Worm (Caenorhabditis elegans): ENCODE measurements around the gene ZK218.5.

Gene ZK218.5

DNA sequence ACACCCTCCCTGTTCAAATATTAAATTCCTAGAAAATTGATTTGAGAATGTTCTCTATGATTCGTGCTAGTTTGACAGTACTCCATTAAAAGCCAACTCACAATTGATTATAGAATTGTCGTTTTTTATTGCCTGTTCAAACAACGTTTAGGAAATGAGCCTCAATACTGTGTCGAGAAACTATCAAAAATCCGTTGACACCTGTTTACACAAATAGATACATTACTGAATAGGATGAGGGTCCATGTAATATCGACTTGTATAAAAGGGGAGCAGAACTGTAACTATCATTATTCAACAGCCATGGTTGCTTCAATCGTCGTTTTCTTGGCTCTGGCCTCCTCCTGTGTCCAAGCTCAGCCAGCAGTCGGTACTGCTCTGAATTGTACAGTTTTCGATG lies at the start of gene ZK218.5:
Gene ZK218.5 (plus strand): TSS at position 301 of the 400 bp plus-strand sequence.
- TF ChIP-seq him-1 (tag; optimal IDR thresholded peaks at IDR 0.05), result no peak
- TF ChIP-seq W03F9.2 (tag; optimal IDR thresholded peaks at IDR 0.05), result no peak
- no peak for TF ChIP-seq dao-5 (tag; optimal IDR thresholded peaks at IDR 0.05)

- TF ChIP-seq dao-5 (tag; optimal IDR thresholded peaks at IDR 0.05) (no peak), W03F9.2 (tag; optimal IDR thresholded peaks at IDR 0.05) (no peak), him-1 (tag; optimal IDR thresholded peaks at IDR 0.05) (no peak)
Measured at ce11 chrV:17059987-17060386, 40.9 kb upstream of the ZK218.5 start, which contains the start of gene sri-66. TSS of gene sri-66 (plus strand) at chrV:17060287.

DNA sequence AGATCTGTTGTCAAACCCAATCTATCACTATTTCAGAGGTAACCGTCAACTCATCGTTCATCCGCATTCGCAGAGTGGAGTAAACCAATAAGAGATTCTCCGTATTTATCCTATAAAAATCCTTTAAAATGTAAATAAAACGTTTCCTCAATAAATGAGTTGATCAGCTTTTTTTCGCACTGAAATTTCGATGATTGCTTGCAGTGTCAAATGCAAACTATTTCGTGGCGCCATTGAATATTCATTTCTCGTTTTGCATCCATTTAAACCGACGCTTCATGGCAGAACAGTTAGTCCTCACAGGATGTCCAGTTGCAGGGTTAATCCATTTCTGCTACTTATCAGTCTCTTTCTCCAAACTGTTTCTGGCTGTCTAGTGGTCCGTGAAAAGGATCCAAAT lies 39.3 kb upstream of the ZK218.5 start, which contains the start of gene F28B1.9:
Gene F28B1.9 (plus strand): TSS at position 301 of the 400 bp plus-strand sequence.
- TF ChIP-seq him-1 (tag; optimal IDR thresholded peaks at IDR 0.05) (no peak), W03F9.2 (tag; optimal IDR thresholded peaks at IDR 0.05) (no peak), dao-5 (tag; optimal IDR thresholded peaks at IDR 0.05) (no peak)

DNA sequence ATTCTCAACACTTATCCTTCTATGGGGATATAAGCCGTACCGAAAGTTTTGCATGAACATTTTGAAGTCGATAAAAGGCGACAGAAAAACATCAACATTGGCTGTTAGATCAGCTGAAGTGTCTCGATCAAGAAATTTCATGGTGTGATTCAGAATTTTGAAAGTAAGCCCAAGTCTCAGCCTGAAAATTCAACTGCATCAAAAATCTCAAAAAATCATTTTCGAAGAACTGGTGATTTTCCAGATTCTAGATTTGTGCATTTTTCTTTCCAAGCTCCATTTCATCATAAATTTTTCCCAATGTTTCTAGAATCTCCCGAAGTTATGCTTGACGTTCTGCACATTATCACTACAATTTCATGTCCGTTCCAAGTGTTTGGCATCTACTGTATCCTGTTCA lies 36.3 kb upstream of the ZK218.5 start, which contains the start of gene srh-255:
Gene srh-255 (plus strand): TSS at position 301 of the 400 bp plus-strand sequence.
- no peak for TF ChIP-seq W03F9.2 (tag; optimal IDR thresholded peaks at IDR 0.05)
- TF ChIP-seq dao-5 (tag; optimal IDR thresholded peaks at IDR 0.05), result no peak
- TF ChIP-seq him-1 (tag; optimal IDR thresholded peaks at IDR 0.05), result no peak

- TF ChIP-seq dao-5 (tag; optimal IDR thresholded peaks at IDR 0.05), result no peak
- TF ChIP-seq W03F9.2 (tag; optimal IDR thresholded peaks at IDR 0.05), result no peak
- TF ChIP-seq him-1 (tag; optimal IDR thresholded peaks at IDR 0.05), result no peak
Measured at ce11 chrV:17066634-17067033, 34.3 kb upstream of the ZK218.5 start.

- TF ChIP-seq him-1 (tag; optimal IDR thresholded peaks at IDR 0.05), result no peak
- TF ChIP-seq W03F9.2 (tag; optimal IDR thresholded peaks at IDR 0.05), result no peak
- no peak for TF ChIP-seq dao-5 (tag; optimal IDR thresholded peaks at IDR 0.05)
Measured at ce11 chrV:17068839-17069238, 32.1 kb upstream of the ZK218.5 start, which contains the start of gene T05E12.8. TSS of gene T05E12.8 (plus strand) at chrV:17069139.

DNA sequence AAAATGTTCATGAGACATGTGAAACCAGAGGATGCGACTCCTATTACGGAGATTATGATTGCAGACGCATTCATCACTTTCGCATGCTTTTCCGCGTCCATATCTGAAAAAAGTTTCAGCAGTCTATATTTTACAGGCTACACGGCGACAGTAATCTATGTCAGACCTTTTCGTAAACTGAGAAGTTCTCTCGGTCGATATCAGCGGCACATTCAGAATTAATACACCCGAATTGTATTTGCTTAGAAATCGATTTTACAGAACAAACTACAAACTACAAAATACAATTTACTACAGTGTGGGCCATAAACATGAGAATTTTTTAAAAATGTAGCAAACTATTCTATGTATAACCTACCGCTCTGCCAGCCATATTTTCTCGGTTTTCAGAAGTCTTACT lies 29.4 kb upstream of the ZK218.5 start, which contains the start of gene srbc-14:
Gene srbc-14 (minus strand): TSS at position 101 of the 400 bp plus-strand sequence.
- no peak for TF ChIP-seq him-1 (tag; optimal IDR thresholded peaks at IDR 0.05)
- TF ChIP-seq dao-5 (tag; optimal IDR thresholded peaks at IDR 0.05), result no peak
- TF ChIP-seq W03F9.2 (tag; optimal IDR thresholded peaks at IDR 0.05), result no peak

DNA sequence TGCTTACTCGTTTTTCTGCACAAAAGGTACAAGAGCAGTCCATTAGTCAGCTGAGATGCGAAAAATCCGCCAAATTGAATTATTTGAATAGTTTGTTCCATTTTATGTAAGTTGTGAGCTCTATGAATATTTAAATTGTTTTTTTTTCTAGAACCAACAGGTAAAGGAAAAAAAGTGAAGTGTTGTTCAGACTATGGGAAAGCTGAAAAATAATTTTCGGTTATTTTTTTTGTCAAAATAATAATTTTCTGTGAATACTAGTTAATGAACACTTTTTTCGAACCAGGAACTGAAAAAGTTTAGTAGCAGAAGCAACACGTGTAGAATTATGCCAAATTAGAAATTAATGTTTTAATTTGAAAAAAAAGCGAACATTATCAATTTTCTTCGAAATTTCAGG lies 25.0 kb upstream of the ZK218.5 start, which contains the start of gene str-125:
Gene str-125 (minus strand): TSS at position 101 of the 400 bp plus-strand sequence.
- TF ChIP-seq W03F9.2 (tag; optimal IDR thresholded peaks at IDR 0.05) (no peak), him-1 (tag; optimal IDR thresholded peaks at IDR 0.05) (no peak), dao-5 (tag; optimal IDR thresholded peaks at IDR 0.05) (no peak)

- TF ChIP-seq dao-5 (tag; optimal IDR thresholded peaks at IDR 0.05), result no peak
Measured at ce11 chrV:17077889-17078288, 23.0 kb upstream of the ZK218.5 start, which contains the start of gene T05E12.3. TSS of gene T05E12.3 (minus strand) at chrV:17077989.

DNA sequence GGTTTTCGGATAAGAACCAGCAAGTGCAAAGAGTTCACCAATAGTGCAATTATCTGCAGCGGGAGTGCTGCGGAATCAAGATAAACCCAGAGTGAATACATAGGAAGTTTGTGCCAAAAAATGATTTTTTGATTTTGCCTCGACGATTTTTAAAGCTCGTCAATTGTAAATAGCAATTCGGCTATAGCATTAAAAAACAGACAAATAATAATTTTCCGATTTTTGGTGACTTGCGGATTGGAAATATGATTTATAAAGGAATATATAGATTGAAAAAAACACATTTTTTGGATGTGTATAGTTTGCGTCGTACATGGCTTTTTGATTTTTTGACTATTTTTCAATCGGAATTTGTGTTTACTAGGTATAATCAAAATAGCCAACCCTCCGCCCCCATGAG lies 21.1 kb upstream of the ZK218.5 start, which contains the start of gene srw-20:
Gene srw-20 (minus strand): TSS at position 101 of the 400 bp plus-strand sequence.
- no peak for TF ChIP-seq him-1 (tag; optimal IDR thresholded peaks at IDR 0.05)
- no peak for TF ChIP-seq dao-5 (tag; optimal IDR thresholded peaks at IDR 0.05)
- no peak for TF ChIP-seq W03F9.2 (tag; optimal IDR thresholded peaks at IDR 0.05)

DNA sequence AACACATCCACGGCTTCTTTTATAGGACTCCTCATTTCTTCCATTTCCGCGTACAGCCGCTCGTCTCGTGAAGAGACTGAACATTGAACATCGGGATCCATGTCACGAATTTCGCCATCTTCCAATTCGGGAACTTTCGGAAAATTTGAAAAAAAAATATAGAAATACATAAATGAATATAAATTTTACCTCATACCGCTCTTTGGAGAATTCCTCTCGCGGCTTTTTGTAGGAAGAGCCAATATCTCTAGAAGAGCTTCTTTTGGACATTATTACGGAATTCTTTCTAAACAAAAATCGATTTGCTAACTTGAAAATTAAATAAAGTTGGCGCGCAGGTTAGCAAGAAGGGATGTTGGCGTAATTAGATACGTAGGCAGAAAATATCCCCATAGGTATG lies 18.2 kb upstream of the ZK218.5 start, which contains the start of gene T05E12.9:
Gene T05E12.9 (minus strand): TSS at position 101 of the 400 bp plus-strand sequence.
- TF ChIP-seq dao-5 (tag; optimal IDR thresholded peaks at IDR 0.05) (no peak), W03F9.2 (tag; optimal IDR thresholded peaks at IDR 0.05) (no peak), him-1 (tag; optimal IDR thresholded peaks at IDR 0.05) (no peak)

DNA sequence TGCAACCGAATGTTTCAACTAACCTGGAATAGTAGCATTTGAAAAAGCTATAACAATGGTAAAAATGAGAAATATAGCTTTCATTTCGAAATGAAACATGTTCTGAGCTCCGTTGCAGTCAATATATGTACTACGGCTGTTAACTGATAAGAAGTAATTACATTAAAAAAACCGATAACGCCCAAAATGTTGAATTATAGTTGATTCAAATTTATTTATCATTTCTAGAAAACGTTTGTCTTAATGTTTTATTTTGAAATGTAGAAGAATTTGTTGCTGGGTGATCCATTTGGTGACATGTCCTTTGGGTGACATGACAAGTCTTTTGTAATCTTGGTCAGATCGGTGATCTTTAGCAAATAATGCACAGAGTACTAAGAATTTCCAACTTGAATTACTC lies 11.6 kb upstream of the ZK218.5 start, which contains the start of gene T05E12.6:
Gene T05E12.6 (minus strand): TSS at position 101 of the 400 bp plus-strand sequence.
- TF ChIP-seq W03F9.2 (tag; optimal IDR thresholded peaks at IDR 0.05) (no peak), dao-5 (tag; optimal IDR thresholded peaks at IDR 0.05) (no peak)

ce11 chrV:17089931-17090429 lies 10.9 kb upstream of the ZK218.5 start, which contains the start of gene srh-237:
TSS of gene srh-237 (plus strand) at chrV:17090379.
- TF ChIP-seq dao-5 (tag; optimal IDR thresholded peaks at IDR 0.05) (no peak), W03F9.2 (tag; optimal IDR thresholded peaks at IDR 0.05) (no peak), him-1 (tag; optimal IDR thresholded peaks at IDR 0.05) (no peak)

DNA sequence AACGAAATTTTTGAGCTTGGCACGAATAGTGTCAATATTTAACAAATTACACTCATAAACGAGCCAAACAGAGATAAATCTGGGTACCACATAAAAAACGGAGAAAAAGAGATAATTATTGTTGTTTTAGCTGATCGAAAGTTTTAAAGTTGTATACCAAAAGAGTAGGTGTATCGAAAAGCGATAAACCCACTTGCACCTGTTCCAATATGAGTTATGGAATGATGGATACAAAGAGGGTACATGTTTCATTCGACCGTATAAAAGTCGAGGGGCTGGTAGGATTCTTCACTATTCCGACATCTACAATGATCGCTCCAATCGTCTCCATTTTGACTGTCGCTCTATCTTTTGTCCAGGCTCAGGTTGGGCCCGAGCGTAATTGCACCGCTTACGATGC lies 8.7 kb upstream of the ZK218.5 start, which contains the start of gene ZK218.1:
Gene ZK218.1 (plus strand): TSS at position 301 of the 400 bp plus-strand sequence.
- TF ChIP-seq W03F9.2 (tag; optimal IDR thresholded peaks at IDR 0.05), result no peak
- TF ChIP-seq dao-5 (tag; optimal IDR thresholded peaks at IDR 0.05), result no peak
- no peak for TF ChIP-seq him-1 (tag; optimal IDR thresholded peaks at IDR 0.05)
